Worm (Caenorhabditis elegans): ENCODE measurements around the gene C29F5.1.

Gene C29F5.1

DNA sequence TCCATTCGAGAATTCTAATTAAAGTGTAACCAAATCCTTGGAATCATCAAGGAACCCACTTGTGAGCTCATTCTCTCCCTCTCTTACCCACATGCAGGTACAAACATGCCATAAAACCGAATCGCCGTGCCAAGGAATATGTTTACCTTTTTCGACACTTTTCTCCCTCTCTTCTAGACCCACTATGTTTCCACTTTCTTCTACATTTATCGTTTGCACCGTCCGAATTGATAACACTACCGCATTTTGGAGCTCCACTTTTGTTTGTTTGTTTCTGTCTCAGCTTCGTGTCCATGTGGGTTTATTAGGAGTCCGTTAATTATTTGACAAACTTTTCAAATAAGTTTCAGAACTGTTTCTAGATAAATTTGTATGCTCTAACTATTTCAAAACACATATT lies 21.4 kb upstream of the C29F5.1 start:
- TF ChIP-seq attf-3 (GFP tag; conservative IDR thresholded peaks at IDR 0.05), result no peak
- no peak for TF ChIP-seq madf-10 (tag; optimal IDR thresholded peaks at IDR 0.05)
- peak; percentile 13 for TF ChIP-seq nhr-80 (tag; optimal IDR thresholded peaks at IDR 0.05)
- no peak for TF ChIP-seq ceh-27 (GFP tag; optimal IDR thresholded peaks at IDR 0.05)
- TF ChIP-seq snpc-4 (GFP tag; optimal IDR thresholded peaks at IDR 0.05), result no peak
- no peak for TF ChIP-seq snpc-4 (tag; optimal IDR thresholded peaks at IDR 0.05)

- TF ChIP-seq nhr-80 (tag; optimal IDR thresholded peaks at IDR 0.05) (peak; percentile 51), dpff-1 (tag; optimal IDR thresholded peaks at IDR 0.05) (no peak)
Observed at ce11 chrII:6283074-6283473, 20.3 kb upstream of the C29F5.1 start, which contains the start of gene F13H8.1. F13H8.1 (plus strand) TSS chrII:6283384.

DNA sequence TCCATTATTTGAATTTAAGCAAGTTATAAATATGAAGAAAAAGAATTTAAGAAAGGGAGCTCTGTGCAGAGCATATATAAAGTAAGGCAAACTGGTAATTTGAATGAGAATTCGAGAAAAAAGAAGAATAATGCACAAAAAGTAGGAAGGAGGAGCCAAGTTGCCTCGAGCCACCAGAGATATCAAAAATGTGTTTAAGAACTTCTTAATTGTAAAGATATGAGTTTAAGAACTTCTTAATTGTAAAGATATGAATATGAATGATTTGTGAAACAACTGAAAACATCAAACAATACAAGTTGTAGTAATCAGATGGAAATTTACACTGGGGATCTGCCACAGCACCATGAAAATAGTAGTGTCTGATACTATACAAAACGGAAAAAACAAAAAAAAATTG lies 16.5 kb upstream of the C29F5.1 start, which contains the start of gene F13H8.6:
TSS of gene F13H8.6 (minus strand) at position 101 of the 400 bp plus-strand sequence.
- TF ChIP-seq aptf-3 (GFP tag; IDR thresholded peaks at IDR 0.05) (no peak), lin-40 (tag; optimal IDR thresholded peaks at IDR 0.05) (no peak), ama-1 (optimal IDR thresholded peaks at IDR 0.05) (no peak), ama-1 (GFP tag; optimal IDR thresholded peaks at IDR 0.05) (no peak), mxl-1 (tag; optimal IDR thresholded peaks at IDR 0.05) (no peak), die-1 (tag; optimal IDR thresholded peaks at IDR 0.05) (no peak), ets-4 (GFP tag; optimal IDR thresholded peaks at IDR 0.05) (no peak), T26A5.8 (tag; optimal IDR thresholded peaks at IDR 0.05) (no peak), tbx-9 (tag; optimal IDR thresholded peaks at IDR 0.05; ENCODE audit: borderline replicate concordance) (no peak), madf-10 (tag; optimal IDR thresholded peaks at IDR 0.05) (no peak), madf-6 (GFP tag; IDR thresholded peaks at IDR 0.05) (no peak), atf-7 (tag; optimal IDR thresholded peaks at IDR 0.05) (no peak), let-607 (tag; optimal IDR thresholded peaks at IDR 0.05) (no peak)

- TF ChIP-seq madf-3 (GFP tag; IDR thresholded peaks at IDR 0.05) (no peak), lir-1 (GFP tag; conservative IDR thresholded peaks at IDR 0.05) (no peak), hrde-1 (tag; optimal IDR thresholded peaks at IDR 0.05; ENCODE audit: borderline replicate concordance) (no peak), gei-17 (GFP tag; optimal IDR thresholded peaks at IDR 0.05) (no peak), lsy-27 (tag; optimal IDR thresholded peaks at IDR 0.05; ENCODE audit: borderline replicate concordance, insufficient read depth) (no peak), madf-6 (GFP tag; IDR thresholded peaks at IDR 0.05) (no peak), mxl-1 (tag; optimal IDR thresholded peaks at IDR 0.05) (no peak), fkh-3 (tag; optimal IDR thresholded peaks at IDR 0.05) (no peak), snpc-3.4 (tag; optimal IDR thresholded peaks at IDR 0.05) (no peak), nfyb-1 (GFP tag; IDR thresholded peaks at IDR 0.05) (no peak), hlh-12 (tag; optimal IDR thresholded peaks at IDR 0.05) (no peak), ztf-22 (GFP tag; optimal IDR thresholded peaks at IDR 0.05) (no peak), ceh-91 (GFP tag; IDR thresholded peaks at IDR 0.05) (no peak), ztf-28 (GFP tag; IDR thresholded peaks at IDR 0.05) (no peak), xnd-1 (tag; optimal IDR thresholded peaks at IDR 0.05) (no peak), attf-6 (GFP tag; IDR thresholded peaks at IDR 0.05) (no peak), mel-28 (tag; optimal IDR thresholded peaks at IDR 0.05; ENCODE audit: borderline replicate concordance) (no peak), B0035.1 (tag; optimal IDR thresholded peaks at IDR 0.05) (no peak), tbx-9 (tag; optimal IDR thresholded peaks at IDR 0.05; ENCODE audit: borderline replicate concordance) (no peak), Y53F4B.3 (GFP tag; IDR thresholded peaks at IDR 0.05) (no peak)
Observed at ce11 chrII:6288104-6288503, 15.2 kb upstream of the C29F5.1 start.

Data from whole organism, young adult.